Worm (Caenorhabditis elegans) whole organism, L2 larva: ENCODE measurements around the gene col-155.

Experiments
- R02D3.7 ChIP-seq: fragments of 150-350 bp; optimal IDR thresholded peaks from 2 replicates; lab custom pipeline; 2014; ENCODE audit warnings: missing biosample characterization, missing genetic modification characterization
- ZK546.5 ChIP-seq: sonication (generic microtip); optimal IDR thresholded peaks from 2 replicates; lab custom pipeline; 2017; ENCODE audit warnings: missing biosample characterization, missing genetic modification characterization
- alr-1 ChIP-seq: fragments of 150-350 bp; optimal IDR thresholded peaks from 2 replicates; lab custom pipeline; 2014; ENCODE audit warnings: missing biosample characterization, missing genetic modification characterization
- aly-2 ChIP-seq: fragments of 150-350 bp; optimal IDR thresholded peaks from 2 replicates; lab custom pipeline; 2014; ENCODE audit warnings: missing biosample characterization, missing genetic modification characterization
- ama-1 ChIP-seq: fragments of 150-350 bp; optimal IDR thresholded peaks from 2 replicates; lab custom pipeline; 2018; ENCODE audit warnings: inconsistent platforms
- blmp-1 ChIP-seq: sonication (generic microtip); optimal IDR thresholded peaks from 2 replicates; lab custom pipeline; 2017; ENCODE audit warnings: missing genetic modification characterization, mild to moderate bottlenecking, missing compliant biosample characterization, antibody characterized with exemption, moderate library complexity; ENCODE audit not compliant: insufficient read depth
- ceh-82 ChIP-seq: fragments of 150-350 bp; optimal IDR thresholded peaks from 2 replicates; lab custom pipeline; 2014; ENCODE audit warnings: missing biosample characterization, missing genetic modification characterization
- crh-2 ChIP-seq: sonication (generic microtip); optimal IDR thresholded peaks from 2 replicates; lab custom pipeline; 2017; ENCODE audit warnings: missing biosample characterization, missing genetic modification characterization
- elt-3 ChIP-seq: sonication (generic microtip); optimal IDR thresholded peaks from 2 replicates; lab custom pipeline; 2017; ENCODE audit warnings: missing biosample characterization, missing genetic modification characterization
- gmeb-1 ChIP-seq: fragments of 150-350 bp; optimal IDR thresholded peaks from 2 replicates; lab custom pipeline; 2014; ENCODE audit warnings: missing biosample characterization, missing genetic modification characterization
- lin-11 ChIP-seq: fragments of 150-350 bp; sonication (generic microtip); optimal IDR thresholded peaks from 2 replicates; lab custom pipeline; 2014; ENCODE audit warnings: missing biosample characterization, missing genetic modification characterization, inconsistent platforms, mixed read lengths
- lin-13 ChIP-seq: fragments of 150-350 bp; optimal IDR thresholded peaks from 2 replicates; lab custom pipeline; 2014; ENCODE audit warnings: missing biosample characterization, missing genetic modification reagents, missing genetic modification characterization
- lin-39 ChIP-seq: fragments of 150-350 bp; optimal IDR thresholded peaks from 2 replicates; lab custom pipeline; 2014; ENCODE audit warnings: missing biosample characterization, missing genetic modification reagents, missing genetic modification characterization
- mab-5 ChIP-seq: fragments of 150-350 bp; optimal IDR thresholded peaks from 2 replicates; lab custom pipeline; 2014; ENCODE audit warnings: missing biosample characterization, missing genetic modification characterization
- mbf-1 ChIP-seq: sonication (generic microtip); optimal IDR thresholded peaks from 2 replicates; lab custom pipeline; 2017; ENCODE audit warnings: missing biosample characterization, missing genetic modification characterization
- mdl-1 ChIP-seq, 2 experiments: fragments of 150-350 bp in 1 of 2; sonication (generic microtip) in 1 of 2; optimal IDR thresholded peaks; 2 replicates each; lab custom pipeline; 2017; ENCODE audit warnings: missing biosample characterization in 2 of 2, missing genetic modification characterization in 2 of 2
- nhr-10 ChIP-seq: sonication (generic microtip); optimal IDR thresholded peaks from 2 replicates; lab custom pipeline; 2017; ENCODE audit warnings: missing biosample characterization, missing genetic modification characterization
- nhr-11 ChIP-seq: fragments of 150-350 bp; optimal IDR thresholded peaks from 2 replicates; lab custom pipeline; 2014; ENCODE audit warnings: missing biosample characterization, missing genetic modification characterization
- nhr-12 ChIP-seq: fragments of 150-350 bp; optimal IDR thresholded peaks from 2 replicates; lab custom pipeline; 2014; ENCODE audit warnings: missing biosample characterization, missing genetic modification characterization
- nhr-129 ChIP-seq: fragments of 150-350 bp; optimal IDR thresholded peaks from 2 replicates; lab custom pipeline; 2014; ENCODE audit warnings: missing biosample characterization, missing genetic modification characterization
- nhr-23 ChIP-seq: fragments of 150-350 bp; optimal IDR thresholded peaks from 2 replicates; lab custom pipeline; 2014; ENCODE audit warnings: missing biosample characterization, missing genetic modification reagents, missing genetic modification characterization
- nhr-237 ChIP-seq: fragments of 150-350 bp; optimal IDR thresholded peaks from 2 replicates; lab custom pipeline; 2014; ENCODE audit warnings: missing biosample characterization, missing genetic modification characterization
- nhr-6 ChIP-seq: fragments of 150-350 bp; optimal IDR thresholded peaks from 2 replicates; lab custom pipeline; 2014; ENCODE audit warnings: missing biosample characterization, missing genetic modification characterization
- peb-1 ChIP-seq: fragments of 150-350 bp; optimal IDR thresholded peaks from 2 replicates; lab custom pipeline; 2014; ENCODE audit warnings: missing biosample characterization, missing genetic modification characterization
- sem-4 ChIP-seq: fragments of 150-350 bp; optimal IDR thresholded peaks from 2 replicates; lab custom pipeline; 2014; ENCODE audit warnings: missing biosample characterization, missing genetic modification reagents, missing genetic modification characterization
- skn-1 ChIP-seq: sonication (generic microtip); optimal IDR thresholded peaks from 2 replicates; lab custom pipeline; 2017; ENCODE audit warnings: missing biosample characterization, missing genetic modification characterization
- sma-3 ChIP-seq: sonication (generic microtip); optimal IDR thresholded peaks from 2 replicates; lab custom pipeline; 2016; ENCODE audit warnings: missing genetic modification reagents, missing genetic modification characterization, missing compliant biosample characterization
- snpc-4 ChIP-seq: fragments of 150-350 bp; optimal IDR thresholded peaks from 2 replicates; lab custom pipeline; 2014; ENCODE audit warnings: missing biosample characterization, missing genetic modification characterization
- unc-39 ChIP-seq: fragments of 150-350 bp; optimal IDR thresholded peaks from 2 replicates; lab custom pipeline; 2014; ENCODE audit warnings: missing biosample characterization, missing genetic modification characterization
- ztf-1 ChIP-seq: fragments of 200-800 bp; sonication (Bioruptor generic); conservative IDR thresholded peaks from 2 replicates; pipeline ENCODE4 v1.3.6; 2022; ENCODE audit warnings: missing genetic modification characterization, missing compliant biosample characterization
- ztf-11 ChIP-seq: sonication (generic microtip); optimal IDR thresholded peaks from 2 replicates; lab custom pipeline; 2017; ENCODE audit warnings: missing biosample characterization, missing genetic modification characterization
- ztf-4 ChIP-seq: fragments of 150-350 bp; optimal IDR thresholded peaks from 2 replicates; lab custom pipeline; 2014; ENCODE audit warnings: missing biosample characterization, missing genetic modification characterization

col-155 gene

ce11 chrV:11375150-11375792, 14.4 kb downstream of the col-155 start, which contains the start of gene cnb-1 (continued):
- TF ChIP-seq blmp-1 (tag; lab: Kevin White, UChicago) = no peak
- peak; percentile 57 for TF ChIP-seq gmeb-1 (tag; lab: Kevin White, UChicago)
- TF ChIP-seq elt-3 (tag; lab: Kevin White, UChicago) = no peak

DNA sequence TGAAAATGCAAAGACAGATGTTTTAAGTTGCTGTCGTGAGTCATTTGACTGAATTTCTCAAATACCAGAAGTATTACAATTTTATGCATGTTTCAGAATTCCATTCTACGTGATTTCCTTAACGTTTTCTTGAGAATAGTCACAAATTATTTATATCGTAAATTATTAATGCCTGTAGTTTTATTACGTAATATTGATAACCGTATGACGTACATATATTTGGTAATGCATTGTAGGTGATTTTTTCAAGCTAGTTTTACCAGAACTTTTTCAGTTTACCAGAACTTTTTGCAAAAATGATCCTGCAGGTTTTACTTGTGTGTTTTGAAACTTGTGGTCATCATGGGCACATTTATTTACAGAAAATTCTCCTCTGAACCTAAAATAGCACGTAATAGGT, 15.8 kb downstream of the col-155 start:
- TF ChIP-seq nhr-11 (tag; lab: Kevin White, UChicago) (no peak), gmeb-1 (tag; lab: Kevin White, UChicago) (no peak), nhr-6 (tag; lab: Kevin White, UChicago) (no peak)

DNA sequence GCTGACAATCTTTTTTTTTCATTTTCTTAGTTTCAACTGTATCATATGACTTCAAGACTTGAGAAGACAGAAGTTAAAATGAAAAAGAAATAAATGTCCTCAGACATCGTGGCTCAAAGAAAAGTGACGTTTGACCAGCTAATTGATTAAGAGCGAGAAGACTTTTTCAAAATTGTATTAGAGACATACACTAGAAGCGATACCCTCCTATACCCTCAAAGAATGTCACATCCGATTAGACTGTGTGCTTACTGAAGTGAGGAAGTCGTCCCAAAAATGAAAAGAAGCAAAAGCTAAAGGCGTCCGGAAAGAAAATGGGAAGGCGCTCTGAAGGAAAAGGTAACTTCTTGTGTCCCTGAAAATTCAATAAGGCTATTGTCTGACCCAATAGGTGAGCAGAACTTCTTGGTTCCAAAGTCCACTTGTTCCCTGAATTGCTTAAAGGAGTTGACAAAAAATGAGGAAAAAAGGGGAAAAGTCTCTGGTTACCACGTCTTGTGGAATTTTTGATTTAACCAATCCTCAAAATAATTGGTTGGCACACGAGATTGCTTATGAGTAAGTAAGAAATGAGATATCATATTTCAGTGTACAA, 17.3 kb downstream of the col-155 start:
- TF ChIP-seq nhr-10 (tag; lab: Kevin White, UChicago) (no peak), lin-13 (no peak), ztf-11 (tag; lab: Kevin White, UChicago) (no peak), sma-3 (GFP tag; lab: Kevin White, UChicago) (no peak), R02D3.7 (no peak), crh-2 (tag; lab: Kevin White, UChicago) (no peak), nhr-23 (tag; lab: Kevin White, UChicago) (no peak), ceh-82 (tag; lab: Kevin White, UChicago) (no peak), sem-4 (tag; lab: Kevin White, UChicago) (no peak), ztf-1 (GFP tag; lab: Robert Waterston, UW) (no peak), aly-2 (tag; lab: Kevin White, UChicago) (no peak), skn-1 (tag; lab: Kevin White, UChicago) (no peak), mab-5 (tag; lab: Kevin White, UChicago) (no peak), nhr-129 (tag; lab: Kevin White, UChicago) (no peak)

DNA sequence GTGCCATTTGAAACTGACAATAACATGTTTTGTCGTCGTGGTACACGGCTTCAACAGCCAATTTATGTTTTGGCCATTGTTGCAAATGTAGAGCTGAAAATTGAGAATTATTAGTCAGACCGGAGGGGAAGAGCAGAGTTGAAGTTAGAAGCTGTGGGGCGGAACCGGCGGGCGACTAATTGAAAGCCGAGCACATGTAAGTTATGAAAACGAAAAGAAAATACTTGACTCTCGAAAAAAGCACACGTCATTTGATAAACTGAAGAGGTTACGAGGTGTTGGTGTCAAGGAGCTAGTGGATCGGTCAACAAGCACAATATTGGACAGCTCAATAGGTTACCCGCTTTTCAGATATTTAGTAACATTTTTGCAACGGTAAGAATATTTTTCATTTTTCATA, 23.5 kb downstream of the col-155 start, which contains the start of gene dop-5:
Gene dop-5 (minus strand): TSS at position 101 of the 400 bp plus-strand sequence.
- no peak for TF ChIP-seq lin-13
- no peak for TF ChIP-seq alr-1 (tag; lab: Kevin White, UChicago)
- no peak for TF ChIP-seq lin-11 (tag; lab: Kevin White, UChicago)
- TF ChIP-seq ztf-4 (tag; lab: Kevin White, UChicago) = no peak
- no peak for TF ChIP-seq sem-4 (tag; lab: Kevin White, UChicago)
- TF ChIP-seq ztf-1 (GFP tag; lab: Robert Waterston, UW) = no peak
- no peak for TF ChIP-seq unc-39
- TF ChIP-seq ztf-11 (tag; lab: Kevin White, UChicago) = no peak
- TF ChIP-seq ZK546.5 (tag; lab: Kevin White, UChicago) = no peak
- TF ChIP-seq ama-1 (lab: Kevin White, UChicago) = no peak
- no peak for TF ChIP-seq blmp-1 (tag; lab: Kevin White, UChicago)
- no peak for TF ChIP-seq gmeb-1 (tag; lab: Kevin White, UChicago)
- no peak for TF ChIP-seq elt-3 (tag; lab: Kevin White, UChicago)
- no peak for TF ChIP-seq R02D3.7
- TF ChIP-seq skn-1 (tag; lab: Kevin White, UChicago) = no peak
- no peak for TF ChIP-seq peb-1
- no peak for TF ChIP-seq lin-39 (tag; lab: Kevin White, UChicago)
- TF ChIP-seq snpc-4 (tag; lab: Kevin White, UChicago) = no peak
- TF ChIP-seq nhr-12 (tag; lab: Kevin White, UChicago) = no peak
- TF ChIP-seq nhr-237 (tag; lab: Kevin White, UChicago) = no peak

DNA sequence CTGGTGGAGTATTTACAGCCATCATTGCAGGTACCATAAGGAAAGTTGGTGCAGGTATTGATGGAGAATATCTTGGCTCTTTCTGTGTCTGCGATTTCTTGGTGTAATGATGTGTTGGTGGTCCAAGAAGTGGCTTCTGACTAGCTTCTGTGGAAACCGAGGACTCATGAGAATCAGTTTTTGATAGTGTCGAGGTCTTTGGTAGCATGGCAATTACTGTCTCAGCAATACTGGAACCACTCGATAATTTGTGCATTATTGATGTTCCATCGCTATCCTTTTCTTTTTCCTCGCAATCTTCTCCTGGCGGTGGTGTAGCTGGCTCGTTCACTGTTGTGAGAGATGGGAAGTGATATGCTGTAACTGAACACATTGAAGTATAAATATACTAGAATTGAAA, 26.1 kb downstream of the col-155 start:
- TF ChIP-seq mbf-1 (tag; lab: Kevin White, UChicago) (no peak), gmeb-1 (tag; lab: Kevin White, UChicago) (no peak), nhr-11 (tag; lab: Kevin White, UChicago) (no peak), nhr-12 (tag; lab: Kevin White, UChicago) (no peak), peb-1 (no peak), mdl-1 (tag; optimal IDR thresholded peaks at IDR 0.05; lab: Kevin White, UChicago) (no peak)
